Worm (Caenorhabditis elegans): ENCODE measurements around the gene F13E9.12.

DNA sequence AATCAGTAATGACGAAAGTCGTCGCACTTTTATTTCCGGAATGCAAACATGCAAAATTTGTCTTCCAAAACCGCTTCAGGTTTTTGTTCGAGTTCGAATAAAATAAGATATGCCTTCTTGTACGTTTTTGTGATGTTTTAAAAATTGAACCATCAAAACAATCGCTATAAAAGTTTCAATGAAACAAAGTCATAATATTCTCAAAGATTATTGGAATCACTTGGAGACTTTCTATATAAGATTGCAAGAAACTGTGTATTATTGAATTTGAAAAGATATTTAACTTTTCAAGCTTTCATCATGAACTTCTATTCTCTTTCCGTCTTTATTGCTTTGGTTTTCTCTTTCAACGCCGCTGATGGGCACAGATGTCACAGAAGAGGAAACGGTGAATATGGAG is 2.4 kb upstream of the F13E9.12 start, which contains the start of gene fipr-14:
- TF ChIP-seq sea-1 (GFP tag; conservative IDR thresholded peaks at IDR 0.05) (no peak), scrt-1 (GFP tag; IDR thresholded peaks at IDR 0.05) (no peak), ama-1 (optimal IDR thresholded peaks at IDR 0.05) (no peak), pes-1 (GFP tag; IDR thresholded peaks at IDR 0.05) (no peak)

All from whole organism, early embryonic.